Worm (Caenorhabditis elegans): ENCODE results near the gene R53.8.

ce11 chrII:9982437-9982836 lies 5.9 kb downstream of the R53.8 start:
- no peak for TF ChIP-seq dao-5 (tag; optimal IDR thresholded peaks at IDR 0.05)
- TF ChIP-seq him-1 (tag; optimal IDR thresholded peaks at IDR 0.05): no peak
